Worm (Caenorhabditis elegans): ENCODE data around the gene cap-2.

cap-2 gene

DNA sequence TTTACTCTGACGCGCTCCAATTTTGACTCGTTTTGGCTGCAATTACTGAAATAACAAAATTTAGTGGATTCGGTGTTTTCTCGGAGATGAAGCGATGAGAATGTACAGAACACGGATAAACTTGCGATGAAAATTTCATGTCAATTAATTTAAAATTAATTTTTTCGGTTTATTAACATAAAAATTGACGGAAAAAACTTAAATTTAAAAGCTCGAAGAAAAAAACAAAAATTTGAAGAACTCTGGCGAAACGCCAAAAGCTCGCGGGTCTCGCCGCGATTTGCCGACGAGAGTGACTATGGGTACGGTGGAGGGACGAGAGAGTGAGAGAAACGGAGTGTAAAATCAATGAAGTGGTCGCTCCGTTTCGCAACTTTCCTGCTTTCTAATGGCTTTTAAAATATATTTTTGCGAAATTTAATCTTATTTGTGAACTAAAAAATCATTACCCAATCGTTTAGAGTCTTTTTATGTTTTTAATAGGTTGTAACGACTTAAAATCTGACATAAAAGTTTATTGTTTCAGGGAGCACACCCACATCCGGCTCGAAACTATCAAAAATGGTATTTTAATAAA, at the start of gene cap-2, which contains the start of gene gmps-1:
cap-2 (plus strand) TSS at position 527 of the 577 bp plus-strand sequence.
gmps-1 (minus strand) TSS at position 51 of the 577 bp plus-strand sequence.
- peak; percentile 96 for TF ChIP-seq nhr-90 (tag; optimal IDR thresholded peaks at IDR 0.05; ENCODE audit: poor library complexity)
- peak; percentile 78 for TF ChIP-seq unc-62 (GFP tag; optimal IDR thresholded peaks at IDR 0.05)
- peak; percentile 96 for TF ChIP-seq ztf-4 (tag; optimal IDR thresholded peaks at IDR 0.05)
- peak; percentile 96 for TF ChIP-seq lin-14 (GFP tag; optimal IDR thresholded peaks at IDR 0.05)
- peak; percentile 94 for TF ChIP-seq pax-3 (tag; optimal IDR thresholded peaks at IDR 0.05)
- TF ChIP-seq pqm-1 (tag; optimal IDR thresholded peaks at IDR 0.05): no peak
- peak in 4 of 6 experiments; percentile 23 to 86 (median 46) for TF ChIP-seq elt-3 (tag; optimal IDR thresholded peaks at IDR 0.05)
- TF ChIP-seq ets-5 (GFP tag; IDR thresholded peaks at IDR 0.05): no peak
- peak; percentile 97 for TF ChIP-seq tbx-2 (tag; optimal IDR thresholded peaks at IDR 0.05)
- peak; percentile 86 for TF ChIP-seq snpc-4 (tag; optimal IDR thresholded peaks at IDR 0.05)
- TF ChIP-seq alr-1 (tag; optimal IDR thresholded peaks at IDR 0.05; ENCODE audit: borderline replicate concordance): no peak
- peak; percentile 98 for TF ChIP-seq swsn-7 (tag; optimal IDR thresholded peaks at IDR 0.05)
- TF ChIP-seq lsy-2 (tag; optimal IDR thresholded peaks at IDR 0.05): peak; percentile 100
- TF ChIP-seq fkh-4 (tag; optimal IDR thresholded peaks at IDR 0.05; ENCODE audit: borderline replicate concordance): peak; percentile 85
- TF ChIP-seq nhr-47 (tag; optimal IDR thresholded peaks at IDR 0.05): peak; percentile 98
- TF ChIP-seq nhr-28 (tag; optimal IDR thresholded peaks at IDR 0.05): no peak
- TF ChIP-seq nhr-77 (tag; optimal IDR thresholded peaks at IDR 0.05): peak; percentile 90
- TF ChIP-seq ceh-90 (tag; optimal IDR thresholded peaks at IDR 0.05): peak; percentile 76
- TF ChIP-seq tlp-1 (tag; optimal IDR thresholded peaks at IDR 0.05): no peak
- TF ChIP-seq hlh-17 (GFP tag; optimal IDR thresholded peaks at IDR 0.05; ENCODE audit: borderline replicate concordance): no peak
- TF ChIP-seq egl-27 (tag; optimal IDR thresholded peaks at IDR 0.05): peak; percentile 31 to 64
- TF ChIP-seq nhr-71 (tag; optimal IDR thresholded peaks at IDR 0.05): peak; percentile 99
- peak; percentile 96 for TF ChIP-seq skn-1 (tag; optimal IDR thresholded peaks at IDR 0.05)
- peak; percentile 96 to 99 (median 98) for TF ChIP-seq ceh-82 (tag; optimal IDR thresholded peaks at IDR 0.05)
- peak; percentile 98 for TF ChIP-seq dsc-1 (tag; optimal IDR thresholded peaks at IDR 0.05)
- peak; percentile 92 for TF ChIP-seq efl-3 (GFP tag; optimal IDR thresholded peaks at IDR 0.05)
- peak; percentile 98 for TF ChIP-seq snu-23 (GFP tag; optimal IDR thresholded peaks at IDR 0.05)
- TF ChIP-seq mdl-1 (tag; optimal IDR thresholded peaks at IDR 0.05): peak in 1 of 2 experiments; percentile 86
- TF ChIP-seq nhr-19 (GFP tag; conservative IDR thresholded peaks at IDR 0.05): peak; percentile 97
- TF ChIP-seq unc-98 (GFP tag; IDR thresholded peaks at IDR 0.05): peak; percentile 67; the same call in 1 of the 2 replicates
- peak; percentile 98 for TF ChIP-seq rnt-1 (tag; optimal IDR thresholded peaks at IDR 0.05)
- peak; percentile 91 for TF ChIP-seq lir-3 (tag; optimal IDR thresholded peaks at IDR 0.05; ENCODE audit: poor library complexity)
- TF ChIP-seq grh-1 (GFP tag; IDR thresholded peaks at IDR 0.05): peak; percentile 95
- TF ChIP-seq ces-1 (GFP tag; optimal IDR thresholded peaks at IDR 0.05): no peak
- peak; percentile 97 for TF ChIP-seq lin-39 (tag; optimal IDR thresholded peaks at IDR 0.05)
- TF ChIP-seq mep-1 (tag; optimal IDR thresholded peaks at IDR 0.05): peak; percentile 94
- TF ChIP-seq lin-35 (GFP tag; optimal IDR thresholded peaks at IDR 0.05): peak; percentile 86 to 91
- peak; percentile 85 for TF ChIP-seq aha-1 (tag; optimal IDR thresholded peaks at IDR 0.05)
- peak; percentile 28 for TF ChIP-seq nhr-84 (tag; optimal IDR thresholded peaks at IDR 0.05)
- TF ChIP-seq aly-2 (tag; optimal IDR thresholded peaks at IDR 0.05): peak; percentile 93
- TF ChIP-seq pag-3 (tag; optimal IDR thresholded peaks at IDR 0.05; ENCODE audit: borderline replicate concordance, insufficient read depth): no peak
- peak; percentile 95 to 97 for TF ChIP-seq efl-1 (optimal IDR thresholded peaks at IDR 0.05)
- peak; percentile 83 to 99 for TF ChIP-seq efl-1 (GFP tag; optimal IDR thresholded peaks at IDR 0.05 in 1 of 2)
- TF ChIP-seq blmp-1 (tag; optimal IDR thresholded peaks at IDR 0.05): peak; percentile 81
- peak; percentile 89 for TF ChIP-seq unc-130 (tag; optimal IDR thresholded peaks at IDR 0.05)
- TF ChIP-seq C34B4.2 (tag; optimal IDR thresholded peaks at IDR 0.05): peak; percentile 88
- TF ChIP-seq Y116A8C.19 (tag; optimal IDR thresholded peaks at IDR 0.05; ENCODE audit: borderline replicate concordance): no peak
- peak; percentile 24 for TF ChIP-seq mef-2 (tag; optimal IDR thresholded peaks at IDR 0.05)
- peak; percentile 78 for TF ChIP-seq zag-1 (tag; optimal IDR thresholded peaks at IDR 0.05)
- peak; percentile 94 for TF ChIP-seq ceh-8 (GFP tag; optimal IDR thresholded peaks at IDR 0.05)
- TF ChIP-seq nhr-85 (tag): peak; percentile 98

Measured in whole organism, L1 larva.